Worm (Caenorhabditis elegans) whole organism, midembryonic: ENCODE data around the gene shw-1.

Experiments used
- T22C8.4 ChIP-seq: fragments of 200-800 bp; sonication (Bioruptor generic); IDR thresholded peaks from 2 replicates; pipeline ENCODE4 v1.3.6; 2022; ENCODE audit warnings: missing genetic modification characterization, missing compliant biosample characterization
- klf-2 ChIP-seq: fragments of 200-800 bp; sonication (Bioruptor generic); conservative IDR thresholded peaks from 2 replicates; pipeline ENCODE4 v1.3.6; 2022; ENCODE audit warnings: missing genetic modification reagents, missing genetic modification characterization, missing compliant biosample characterization
- med-1 ChIP-seq: sonication (generic microtip); optimal IDR thresholded peaks from 2 replicates; lab custom pipeline; 2017; ENCODE audit warnings: missing genetic modification characterization, mild to moderate bottlenecking, missing compliant biosample characterization, antibody characterized with exemption, missing genetic modification reagents; ENCODE audit not compliant: insufficient read depth
- ref-1 ChIP-seq: fragments of 200-800 bp; sonication (Bioruptor generic); conservative IDR thresholded peaks from 2 replicates; pipeline ENCODE4 v1.3.6; 2022; ENCODE audit warnings: missing genetic modification reagents, missing genetic modification characterization, missing compliant biosample characterization
- tab-1 ChIP-seq: fragments of 200-800 bp; sonication (Bioruptor generic); IDR thresholded peaks from 2 replicates; pipeline ENCODE4 v1.3.6; 2022; ENCODE audit warnings: missing genetic modification characterization, missing compliant biosample characterization

ce11 chrII:8276057-8276456 is 45.2 kb downstream of the shw-1 start, which contains the start of the genes gei-14 and slc-25A32:
- TF ChIP-seq tab-1 (GFP tag; lab: Robert Waterston, UW), result no peak
- no peak for TF ChIP-seq klf-2
- no peak for TF ChIP-seq ref-1
- no peak for TF ChIP-seq med-1 (GFP tag; lab: Kevin White, UChicago)
- TF ChIP-seq T22C8.4, result no peak
